Fruit fly (Drosophila melanogaster) Kc167 (cell line): ENCODE results near the gene CG43814.

Source experiments
- h ChIP-seq: fragments of >200 bp; optimal IDR thresholded peaks from 3 replicates; lab custom pipeline; 2018; ENCODE audit warnings: missing external identifiers
- psq ChIP-seq: fragments of >200 bp; optimal IDR thresholded peaks from 2 replicates; lab custom pipeline; 2017; ENCODE audit warnings: missing external identifiers

- no peak for TF ChIP-seq h (lab: Kevin White, UChicago)
- TF ChIP-seq psq: no peak
These were observed 39.3 kb upstream of the CG43814 start, which contains the start of gene CG33120 for dm6 chr2L:18844479-18844878.
